Fruit fly (Drosophila melanogaster) S2 (cell line): ENCODE measurements around the gene CG3104.

ENCODE experiments used
- CG8478 ChIP-seq: fragments of >200 bp; optimal IDR thresholded peaks from 2 replicates; lab custom pipeline; 2018
- CTCF ChIP-seq, 2 experiments: fragments of >200 bp; optimal IDR thresholded peaks; 2 replicates each; lab custom pipeline; 2018

Gene CG3104

dm6 chr2L:2844413-2844812, 11.2 kb downstream of the CG3104 start, which contains the start of gene CG18558:
CG18558 (minus strand) TSS chr2L:2844513.
- TF ChIP-seq CG8478 (lab: Kevin White, UChicago) = no peak
- no peak for TF ChIP-seq CTCF (optimal IDR thresholded peaks at IDR 0.05; lab: Kevin White, UChicago)

DNA sequence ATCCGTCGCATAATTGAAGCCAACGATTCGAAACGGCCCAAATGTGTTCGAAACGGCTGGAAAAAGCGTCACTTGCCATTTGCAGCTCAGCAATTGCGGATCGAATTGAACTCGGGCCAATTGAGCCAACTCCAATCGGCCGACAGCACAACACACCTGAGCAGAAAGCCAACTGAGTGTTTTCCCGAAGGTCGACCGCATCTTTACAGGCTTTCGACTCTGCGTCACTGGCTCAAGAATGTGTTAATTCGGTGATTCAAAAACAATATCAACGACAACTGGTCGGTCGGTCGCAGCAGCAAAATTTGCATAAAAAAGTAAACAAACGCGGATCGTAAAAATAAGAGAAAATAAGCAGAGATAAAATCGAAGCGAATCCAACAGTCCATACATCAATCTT, 15.3 kb downstream of the CG3104 start:
- TF ChIP-seq CTCF (optimal IDR thresholded peaks at IDR 0.05; lab: Kevin White, UChicago) (no peak), CG8478 (lab: Kevin White, UChicago) (no peak)

dm6 chr2L:2839850-2840249, 15.7 kb downstream of the CG3104 start, which contains the start of gene CG2975:
CG2975 (plus strand) TSS chr2L:2840124.
- TF ChIP-seq CTCF (optimal IDR thresholded peaks at IDR 0.05; lab: Kevin White, UChicago) (no peak), CG8478 (lab: Kevin White, UChicago) (no peak)

dm6 chr2L:2837742-2838461, 17.7 kb downstream of the CG3104 start, which contains the start of the genes CG3119 and Cpr23B:
CG3119 (minus strand) TSS chr2L:2837833.
Cpr23B (plus strand) TSS chr2L:2838411.
- TF ChIP-seq CTCF (optimal IDR thresholded peaks at IDR 0.05; lab: Kevin White, UChicago) = no peak
- TF ChIP-seq CG8478 (lab: Kevin White, UChicago) = no peak

DNA sequence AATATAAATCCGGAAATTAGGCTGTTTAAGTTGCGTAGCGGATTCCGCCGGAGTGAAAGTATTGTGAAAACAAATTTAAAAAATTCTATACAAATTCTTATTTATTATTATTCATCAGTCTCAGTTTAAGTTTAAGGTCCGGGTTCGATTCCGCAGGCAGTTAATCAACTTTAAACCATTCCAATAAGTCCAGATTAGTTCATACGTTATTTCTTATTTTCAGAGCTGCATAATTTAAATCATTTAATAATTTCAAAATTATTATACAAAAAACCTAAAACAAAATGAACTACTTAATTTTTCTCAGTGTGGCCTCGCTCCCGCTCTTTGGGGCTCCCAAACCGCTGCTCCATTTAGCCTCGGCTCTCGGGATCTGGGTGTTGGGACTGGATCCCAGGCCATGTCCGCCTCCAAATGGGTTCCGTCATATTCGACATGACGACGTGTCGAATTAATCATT, 25.2 kb downstream of the CG3104 start:
- no peak for TF ChIP-seq CG8478 (lab: Kevin White, UChicago)
- no peak for TF ChIP-seq CTCF (optimal IDR thresholded peaks at IDR 0.05; lab: Kevin White, UChicago)

- TF ChIP-seq CG8478 (lab: Kevin White, UChicago) (no peak), CTCF (optimal IDR thresholded peaks at IDR 0.05; lab: Kevin White, UChicago) (no peak)
Observed at dm6 chr2L:2829637-2830340, 25.8 kb downstream of the CG3104 start, which contains the start of gene Duox. Duox (minus strand) TSS chr2L:2830248.

dm6 chr2L:2825406-2825805, 30.2 kb downstream of the CG3104 start, which contains the start of gene CG3123:
CG3123 (minus strand) TSS chr2L:2825506.
- no peak for TF ChIP-seq CTCF (optimal IDR thresholded peaks at IDR 0.05; lab: Kevin White, UChicago)

dm6 chr2L:2815673-2816072, 39.9 kb downstream of the CG3104 start, which contains the start of gene G6P:
G6P (minus strand) TSS chr2L:2815760.
- no peak for TF ChIP-seq CG8478 (lab: Kevin White, UChicago)
- no peak for TF ChIP-seq CTCF (optimal IDR thresholded peaks at IDR 0.05; lab: Kevin White, UChicago)

DNA sequence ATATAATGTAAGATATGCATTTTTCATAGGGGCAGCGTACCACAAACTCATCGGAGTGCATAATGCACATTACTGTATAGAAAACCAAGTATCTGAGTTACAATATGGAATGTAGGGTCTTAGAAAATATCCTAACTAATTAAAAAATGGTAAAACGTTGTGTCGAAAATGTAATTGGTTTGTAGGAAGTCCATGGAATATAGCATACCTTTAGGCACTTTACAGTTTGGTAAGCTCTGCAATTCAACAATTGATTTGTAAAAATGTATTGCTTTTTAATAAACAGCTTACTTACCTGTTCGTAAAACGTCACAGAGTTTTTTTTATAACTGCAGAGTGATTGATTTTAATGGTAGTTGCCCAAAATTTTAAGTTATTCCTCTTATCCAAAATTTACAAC, 43.4 kb downstream of the CG3104 start, which contains the start of gene CG2964:
TSS of gene CG2964 (plus strand) at position 301 of the 400 bp plus-strand sequence.
- TF ChIP-seq CG8478 (lab: Kevin White, UChicago) = no peak
- no peak for TF ChIP-seq CTCF (optimal IDR thresholded peaks at IDR 0.05; lab: Kevin White, UChicago)

- no peak for TF ChIP-seq CG8478 (lab: Kevin White, UChicago)
Observed at dm6 chr2L:2810831-2811230, 44.7 kb downstream of the CG3104 start.

- TF ChIP-seq CG8478 (lab: Kevin White, UChicago) (no peak), CTCF (optimal IDR thresholded peaks at IDR 0.05; lab: Kevin White, UChicago) (no peak)
Observed at dm6 chr2L:2808038-2808699, 47.4 kb downstream of the CG3104 start.

dm6 chr2L:2807597-2807996, 48.0 kb downstream of the CG3104 start:
- TF ChIP-seq CG8478 (lab: Kevin White, UChicago) (no peak), CTCF (optimal IDR thresholded peaks at IDR 0.05; lab: Kevin White, UChicago) (no peak)

dm6 chr2L:2806190-2806763, 49.3 kb downstream of the CG3104 start:
- no peak for TF ChIP-seq CTCF (optimal IDR thresholded peaks at IDR 0.05; lab: Kevin White, UChicago)
- TF ChIP-seq CG8478 (lab: Kevin White, UChicago) = no peak

DNA sequence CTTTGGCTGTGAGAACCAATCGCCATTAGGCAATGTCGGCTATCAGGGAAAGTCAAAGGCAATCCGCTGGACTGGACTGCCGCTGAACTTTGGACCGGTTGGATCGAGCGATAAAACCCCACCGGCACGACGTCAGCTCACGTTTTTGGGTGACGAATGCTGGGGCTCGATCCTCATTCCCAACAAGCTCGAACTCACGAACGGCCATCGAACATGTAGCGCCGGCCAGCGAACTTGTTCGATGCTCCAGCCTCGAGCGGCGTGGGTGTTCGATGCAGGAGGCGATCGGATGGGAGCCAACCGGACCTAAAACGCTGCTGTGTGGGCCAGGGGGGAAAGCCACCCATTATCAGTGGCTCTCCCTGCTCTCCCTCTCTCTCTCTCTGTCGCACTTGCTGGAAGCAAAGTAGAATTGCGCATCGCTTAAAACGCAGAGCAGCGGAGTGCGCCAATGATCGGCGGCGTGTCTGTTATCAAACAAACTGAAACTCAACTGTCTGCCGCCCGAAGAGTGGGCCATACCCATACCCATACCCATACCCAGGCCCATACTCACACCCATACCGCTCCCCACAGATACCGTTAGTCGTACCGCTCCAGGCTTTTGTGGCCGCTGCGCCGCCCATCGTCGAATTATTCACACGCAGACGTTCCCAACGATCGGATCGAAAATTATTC, 50.8 kb downstream of the CG3104 start, which contains the start of gene daw:
TSS of gene daw (plus strand) at position 628 of the 678 bp plus-strand sequence.
- no peak for TF ChIP-seq CG8478 (lab: Kevin White, UChicago)
- TF ChIP-seq CTCF (optimal IDR thresholded peaks at IDR 0.05; lab: Kevin White, UChicago) = no peak
